Worm (Caenorhabditis elegans) whole organism, L4 larva: Measurements from ENCODE around the gene sqst-2.

Source experiments
- D1046.2 ChIP-seq: fragments of 200-800 bp; sonication (Bioruptor generic); IDR thresholded peaks from 2 replicates; pipeline ENCODE4 v1.3.6; 2022; ENCODE audit warnings: missing genetic modification characterization, missing compliant biosample characterization
- F26F4.8 ChIP-seq: fragments of 200-800 bp; sonication (Bioruptor generic); conservative IDR thresholded peaks from 2 replicates; pipeline ENCODE4 v1.3.6; 2022; ENCODE audit warnings: missing genetic modification characterization, missing compliant biosample characterization
- F37D6.2 ChIP-seq: sonication (generic microtip); optimal IDR thresholded peaks from 2 replicates; lab custom pipeline; 2016; ENCODE audit warnings: mild to moderate bottlenecking, missing genetic modification characterization, missing compliant biosample characterization
- T20F7.1 ChIP-seq: fragments of 200-800 bp; sonication (Bioruptor generic); optimal IDR thresholded peaks from 2 replicates; lab custom pipeline; 2018; ENCODE audit warnings: mild to moderate bottlenecking, missing genetic modification characterization, missing compliant biosample characterization
- T26A8.4 ChIP-seq: fragments of 200-800 bp; sonication (Bioruptor generic); IDR thresholded peaks from 2 replicates; pipeline ENCODE4 v1.3.6; 2022; ENCODE audit warnings: missing genetic modification characterization, missing compliant biosample characterization
- Y48G9A.11 ChIP-seq: fragments of 200-800 bp; sonication (Bioruptor generic); IDR thresholded peaks from 2 replicates; pipeline ENCODE4 v1.3.6; 2022; ENCODE audit warnings: missing genetic modification reagents, missing genetic modification characterization, missing compliant biosample characterization
- aha-1 ChIP-seq: fragments of 150-350 bp; peaks from one replicate; lab custom pipeline; 2014; ENCODE audit warnings: missing biosample characterization, missing genetic modification characterization
- aly-2 ChIP-seq: sonication (generic microtip); optimal IDR thresholded peaks from 2 replicates; lab custom pipeline; 2018; ENCODE audit warnings: missing biosample characterization, missing genetic modification characterization
- arid-1 ChIP-seq: fragments of 200-800 bp; sonication (Bioruptor generic); conservative IDR thresholded peaks from 2 replicates; pipeline ENCODE4 v1.3.6; 2022; ENCODE audit warnings: missing genetic modification reagents, missing genetic modification characterization, missing compliant biosample characterization
- ceh-32 ChIP-seq: sonication (generic microtip); optimal IDR thresholded peaks from 2 replicates; lab custom pipeline; 2016; ENCODE audit warnings: mild to moderate bottlenecking, missing genetic modification characterization, missing compliant biosample characterization; ENCODE audit not compliant: poor library complexity
- ceh-44 ChIP-seq: fragments of 200-800 bp; sonication (Bioruptor generic); IDR thresholded peaks from 2 replicates; pipeline ENCODE4 v1.3.6; 2022; ENCODE audit warnings: missing genetic modification reagents, missing genetic modification characterization, missing compliant biosample characterization
- ceh-62 ChIP-seq: sonication (generic microtip); optimal IDR thresholded peaks from 2 replicates; lab custom pipeline; 2017; ENCODE audit warnings: missing biosample characterization, missing genetic modification characterization
- ceh-82 ChIP-seq: sonication (generic microtip); optimal IDR thresholded peaks from 2 replicates; lab custom pipeline; 2017; ENCODE audit warnings: missing biosample characterization, missing genetic modification characterization
- daf-12 ChIP-seq: fragments of 150-350 bp; optimal IDR thresholded peaks from 2 replicates; lab custom pipeline; 2014; ENCODE audit warnings: missing biosample characterization, missing genetic modification reagents, missing genetic modification characterization
- daf-16 ChIP-seq, 3 experiments: sonication (generic microtip); optimal IDR thresholded peaks; 2 replicates each; lab custom pipeline; 2016 to 2017; ENCODE audit warnings: missing genetic modification characterization in 3 of 3, missing genetic modification reagents in 3 of 3, mild to moderate bottlenecking in 2 of 3, missing compliant biosample characterization in 2 of 3, missing biosample characterization in 1 of 3, moderate library complexity in 1 of 3
- daf-8 ChIP-seq: fragments of 200-800 bp; sonication (Bioruptor generic); IDR thresholded peaks from 2 replicates; pipeline ENCODE4 v1.3.6; 2022; ENCODE audit warnings: missing genetic modification characterization, missing compliant biosample characterization
- dmd-6 ChIP-seq: fragments of 200-800 bp; sonication (Bioruptor generic); IDR thresholded peaks from 2 replicates; pipeline ENCODE4 v1.3.6; 2022; ENCODE audit warnings: missing genetic modification reagents, missing genetic modification characterization, missing compliant biosample characterization
- duxl-1 ChIP-seq: sonication (generic microtip); optimal IDR thresholded peaks from 2 replicates; lab custom pipeline; 2016; ENCODE audit warnings: mild to moderate bottlenecking, missing genetic modification characterization, moderate library complexity, missing compliant biosample characterization; ENCODE audit not compliant: poor library complexity
- egl-43 ChIP-seq: fragments of 200-800 bp; sonication (Bioruptor generic); IDR thresholded peaks from 2 replicates; pipeline ENCODE4 v1.3.6; 2022; ENCODE audit warnings: missing genetic modification reagents, missing genetic modification characterization, missing compliant biosample characterization
- fos-1 ChIP-seq: fragments of 150-350 bp; optimal IDR thresholded peaks from 2 replicates; lab custom pipeline; 2014; ENCODE audit warnings: missing biosample characterization, missing genetic modification characterization
- hlh-11 ChIP-seq: fragments of 200-800 bp; sonication (Bioruptor generic); optimal IDR thresholded peaks from 2 replicates; lab custom pipeline; 2018; ENCODE audit warnings: mild to moderate bottlenecking, missing genetic modification characterization, missing compliant biosample characterization
- hlh-30 ChIP-seq: sonication (generic microtip); optimal IDR thresholded peaks from 2 replicates; lab custom pipeline; 2017; ENCODE audit warnings: antibody characterized with exemption, mild to moderate bottlenecking, missing genetic modification characterization, missing compliant biosample characterization; ENCODE audit not compliant: insufficient read depth
- jun-1 ChIP-seq: fragments of 150-350 bp; optimal IDR thresholded peaks from 2 replicates; lab custom pipeline; 2014; ENCODE audit warnings: missing biosample characterization, missing genetic modification reagents, missing genetic modification characterization
- lim-7 ChIP-seq: fragments of 200-800 bp; sonication (Bioruptor generic); IDR thresholded peaks from 2 replicates; pipeline ENCODE4 v1.3.6; 2022; ENCODE audit warnings: missing genetic modification characterization, missing compliant biosample characterization
- lin-1 ChIP-seq: fragments of 200-800 bp; sonication (Bioruptor generic); IDR thresholded peaks from 2 replicates; pipeline ENCODE4 v1.3.6; 2022; ENCODE audit warnings: missing genetic modification reagents, missing genetic modification characterization, missing compliant biosample characterization
- lin-15B ChIP-seq: fragments of 150-350 bp; sonication (generic microtip); optimal IDR thresholded peaks from 3 replicates; lab custom pipeline; 2014; ENCODE audit warnings: missing biosample characterization, missing genetic modification characterization
- lin-29 ChIP-seq: fragments of 200-800 bp; sonication (Bioruptor generic); IDR thresholded peaks from 2 replicates; pipeline ENCODE4 v1.3.6; 2022; ENCODE audit warnings: missing genetic modification reagents, missing genetic modification characterization, missing compliant biosample characterization
- madf-5 ChIP-seq, 2 experiments: fragments of 200-800 bp; sonication (Bioruptor generic); IDR thresholded peaks; 2 replicates each; pipeline ENCODE4 v1.3.6; 2022; ENCODE audit warnings: missing compliant biosample characterization in 2 of 2, missing genetic modification characterization in 2 of 2
- madf-9 ChIP-seq: fragments of 200-800 bp; sonication (Bioruptor generic); conservative IDR thresholded peaks from 2 replicates; pipeline ENCODE4 v1.3.6; 2022; ENCODE audit warnings: missing genetic modification reagents, missing genetic modification characterization, missing compliant biosample characterization
- mdl-1 ChIP-seq, 2 experiments: fragments of 150-350 bp in 1 of 2; sonication (generic microtip) in 1 of 2; optimal IDR thresholded peaks; 2 replicates each; lab custom pipeline; 2014 to 2017; ENCODE audit warnings: missing biosample characterization in 2 of 2, missing genetic modification characterization in 2 of 2
- mdt-29 ChIP-seq: fragments of 200-800 bp; sonication (Bioruptor generic); IDR thresholded peaks from 2 replicates; pipeline ENCODE4 v1.3.6; 2022; ENCODE audit warnings: missing genetic modification reagents, missing genetic modification characterization, missing compliant biosample characterization
- mes-2 ChIP-seq: sonication (generic microtip); optimal IDR thresholded peaks from 2 replicates; lab custom pipeline; 2016; ENCODE audit warnings: missing genotype, mild to moderate bottlenecking, missing genetic modification characterization, missing compliant biosample characterization; ENCODE audit not compliant: poor library complexity, severe bottlenecking
- nhr-102 ChIP-seq: sonication (generic microtip); optimal IDR thresholded peaks from 2 replicates; lab custom pipeline; 2016; ENCODE audit warnings: mild to moderate bottlenecking, missing genetic modification characterization, moderate library complexity, missing compliant biosample characterization
- nhr-28 ChIP-seq: fragments of 150-350 bp; optimal IDR thresholded peaks from 2 replicates; lab custom pipeline; 2014; ENCODE audit warnings: missing biosample characterization, missing genetic modification characterization
- nhr-42 ChIP-seq: fragments of 200-800 bp; sonication (Bioruptor generic); IDR thresholded peaks from 2 replicates; pipeline ENCODE4 v1.3.6; 2022; ENCODE audit warnings: missing genetic modification characterization, missing compliant biosample characterization
- nhr-48 ChIP-seq: sonication (generic microtip); optimal IDR thresholded peaks from 2 replicates; lab custom pipeline; 2016; ENCODE audit warnings: mild to moderate bottlenecking, missing genetic modification characterization, missing compliant biosample characterization
- nhr-6 ChIP-seq: fragments of 150-350 bp; optimal IDR thresholded peaks from 2 replicates; lab custom pipeline; 2014; ENCODE audit warnings: missing biosample characterization, missing genetic modification characterization
- nhr-76 ChIP-seq: fragments of 150-350 bp; optimal IDR thresholded peaks from 2 replicates; lab custom pipeline; 2014; ENCODE audit warnings: missing biosample characterization, missing genetic modification characterization
- nhr-77 ChIP-seq: fragments of 150-350 bp; optimal IDR thresholded peaks from 2 replicates; lab custom pipeline; 2014; ENCODE audit warnings: missing biosample characterization, missing genetic modification characterization
- php-3 ChIP-seq: fragments of 200-800 bp; sonication (Bioruptor generic); IDR thresholded peaks from 2 replicates; pipeline ENCODE4 v1.3.6; 2022; ENCODE audit warnings: missing genetic modification reagents, missing genetic modification characterization, missing compliant biosample characterization
- pqm-1 ChIP-seq: sonication (generic microtip); optimal IDR thresholded peaks from 2 replicates; lab custom pipeline; 2017; ENCODE audit warnings: missing biosample characterization, missing genetic modification characterization
- rbr-2 ChIP-seq: sonication (generic microtip); optimal IDR thresholded peaks from 2 replicates; lab custom pipeline; 2016; ENCODE audit warnings: missing genotype, missing genetic modification characterization, missing compliant biosample characterization
- saeg-2 ChIP-seq: fragments of 200-800 bp; sonication (Bioruptor generic); IDR thresholded peaks from 2 replicates; pipeline ENCODE4 v1.3.6; 2022; ENCODE audit warnings: missing genetic modification reagents, missing genetic modification characterization, missing compliant biosample characterization
- set-16 ChIP-seq: fragments of 200-800 bp; sonication (Bioruptor generic); IDR thresholded peaks from 2 replicates; pipeline ENCODE4 v1.3.6; 2022; ENCODE audit warnings: missing genetic modification reagents, missing genetic modification characterization, missing compliant biosample characterization
- skn-1 ChIP-seq: fragments of 150-350 bp; optimal IDR thresholded peaks from 2 replicates; lab custom pipeline; 2014; ENCODE audit warnings: missing biosample characterization, missing genetic modification characterization
- spr-1 ChIP-seq: sonication (generic microtip); optimal IDR thresholded peaks from 2 replicates; lab custom pipeline; 2016; ENCODE audit warnings: mild to moderate bottlenecking, missing genetic modification characterization, missing compliant biosample characterization
- tag-97 ChIP-seq: fragments of 200-800 bp; sonication (Bioruptor generic); IDR thresholded peaks from 2 replicates; pipeline ENCODE4 v1.3.6; 2022; ENCODE audit warnings: missing genetic modification characterization, missing compliant biosample characterization
- unc-62 ChIP-seq, 3 experiments: fragments of 150-350 bp in 1 of 3; sonication (generic microtip); optimal IDR thresholded peaks in 2 of 3; peaks in 1 of 3; 1 replicate in 1 of 3; 2 replicates in 2 of 3; lab custom pipeline; 2014 to 2017; ENCODE audit warnings: missing biosample characterization in 3 of 3, missing genetic modification characterization in 3 of 3, missing genetic modification reagents in 3 of 3, missing genotype in 1 of 3
- vab-7 ChIP-seq: fragments of 200-800 bp; sonication (Bioruptor generic); IDR thresholded peaks from 2 replicates; pipeline ENCODE4 v1.3.6; 2022; ENCODE audit warnings: missing genetic modification reagents, missing genetic modification characterization, missing compliant biosample characterization
- zag-1 ChIP-seq: fragments of 150-350 bp; optimal IDR thresholded peaks from 2 replicates; lab custom pipeline; 2014; ENCODE audit warnings: missing biosample characterization, missing genetic modification characterization

Gene sqst-2

DNA sequence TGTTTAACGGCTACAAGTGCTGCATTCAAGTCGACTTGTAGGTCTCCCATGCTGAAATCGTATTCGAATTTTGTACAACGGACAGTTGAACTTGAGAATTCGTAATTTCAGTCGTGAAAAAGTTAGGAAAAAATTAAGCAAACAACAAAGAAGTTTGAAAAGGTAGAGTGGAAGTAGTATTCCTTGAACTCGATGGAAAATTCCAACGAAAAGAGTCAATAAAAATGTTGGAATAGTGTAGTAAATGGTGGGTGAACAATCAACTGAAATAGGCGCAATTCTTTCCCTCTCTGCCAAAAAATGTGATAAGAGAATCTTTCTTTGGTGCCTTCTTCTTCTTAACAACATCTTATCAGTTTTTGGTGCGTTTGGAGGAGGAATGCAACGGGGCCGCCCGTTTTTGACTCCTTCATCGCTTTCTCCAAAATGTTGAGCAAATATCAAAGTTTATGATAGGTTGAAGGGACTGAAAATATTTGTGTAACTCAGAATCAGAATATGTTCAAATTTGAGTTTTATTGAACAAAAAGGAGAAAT lies 2.1 kb downstream of the sqst-2 start, which contains the start of gene ifo-1:
ifo-1 (minus strand) TSS at position 51 of the 537 bp plus-strand sequence.
- TF ChIP-seq daf-12 (tag; lab: Kevin White, UChicago) = no peak
- TF ChIP-seq mdt-29 (GFP tag; lab: Robert Waterston, UW) = no peak
- peak; percentile 31 for TF ChIP-seq nhr-77
- no peak for TF ChIP-seq ceh-62 (tag; lab: Kevin White, UChicago)
- no peak for TF ChIP-seq nhr-76 (tag; lab: Kevin White, UChicago)
- no peak for TF ChIP-seq daf-16 (GFP tag; optimal IDR thresholded peaks at IDR 0.05; lab: Kevin White, UChicago)
- peak; percentile 55 for TF ChIP-seq daf-16 (tag; optimal IDR thresholded peaks at IDR 0.05; lab: Kevin White, UChicago)
- no peak for TF ChIP-seq madf-5 (GFP tag; IDR thresholded peaks at IDR 0.05; lab: Robert Waterston, UW)
- no peak for TF ChIP-seq lin-15B (tag; lab: Kevin White, UChicago)
- no peak for TF ChIP-seq jun-1 (tag; lab: Kevin White, UChicago)
- TF ChIP-seq skn-1 = no peak
- no peak for TF ChIP-seq tag-97 (GFP tag; lab: Robert Waterston, UW)
- TF ChIP-seq daf-8 (GFP tag; lab: Robert Waterston, UW) = no peak
- no peak for TF ChIP-seq zag-1 (tag; lab: Kevin White, UChicago)
- TF ChIP-seq mdl-1 (tag; optimal IDR thresholded peaks at IDR 0.05; lab: Kevin White, UChicago) = no peak
- TF ChIP-seq duxl-1 (tag; lab: Kevin White, UChicago) = no peak
- no peak for TF ChIP-seq nhr-48
- no peak for TF ChIP-seq nhr-42
- no peak for TF ChIP-seq fos-1
- TF ChIP-seq rbr-2 (tag; lab: Kevin White, UChicago) = no peak
- no peak for TF ChIP-seq F26F4.8 (GFP tag; lab: Robert Waterston, UW)
- TF ChIP-seq mes-2 (tag; lab: Kevin White, UChicago) = no peak
- no peak for TF ChIP-seq D1046.2 (GFP tag; lab: Robert Waterston, UW)
- no peak for TF ChIP-seq spr-1
- TF ChIP-seq lin-29 (GFP tag; lab: Robert Waterston, UW) = no peak
- no peak for TF ChIP-seq egl-43 (GFP tag; lab: Robert Waterston, UW)
- TF ChIP-seq arid-1 (GFP tag; lab: Robert Waterston, UW) = no peak
- TF ChIP-seq saeg-2 (GFP tag; lab: Robert Waterston, UW) = no peak
- TF ChIP-seq php-3 (GFP tag; lab: Robert Waterston, UW) = no peak
- TF ChIP-seq nhr-28 (tag; lab: Kevin White, UChicago) = peak; percentile 81
- no peak for TF ChIP-seq ceh-32
- no peak for TF ChIP-seq set-16 (GFP tag; lab: Robert Waterston, UW)
- no peak for TF ChIP-seq Y48G9A.11 (GFP tag; lab: Robert Waterston, UW)
- peak; percentile 79 for TF ChIP-seq dmd-6 (GFP tag; lab: Robert Waterston, UW)
- peak; percentile 99 for TF ChIP-seq pqm-1
- peak; percentile 11; the same call in 1 of the 2 replicates for TF ChIP-seq lin-1 (GFP tag; lab: Robert Waterston, UW)
- TF ChIP-seq T20F7.1 (GFP tag; lab: Kevin White, UChicago) = no peak
- TF ChIP-seq nhr-6 = peak; percentile 35
- peak; percentile 67 for TF ChIP-seq hlh-11
- TF ChIP-seq madf-9 (GFP tag; lab: Robert Waterston, UW) = no peak

DNA sequence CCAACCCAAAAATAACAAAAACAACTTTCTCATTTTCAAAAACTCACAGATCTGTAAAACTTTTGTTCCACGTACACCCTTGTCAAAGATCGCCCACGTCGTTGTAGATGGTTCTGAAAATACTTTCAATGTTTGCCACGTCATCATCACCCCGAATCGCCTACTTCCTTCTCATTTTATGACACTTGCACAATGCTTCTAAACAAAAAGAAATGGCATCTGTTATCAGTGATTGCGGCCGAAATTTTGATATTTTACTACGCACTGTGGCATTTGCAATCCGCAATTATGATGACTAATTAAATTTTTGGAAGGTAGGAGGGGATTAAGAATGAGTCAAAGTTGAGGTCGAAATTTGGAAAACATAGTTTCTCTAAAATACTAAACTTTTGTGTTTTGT lies 3.1 kb downstream of the sqst-2 start:
- TF ChIP-seq vab-7 (GFP tag; lab: Robert Waterston, UW) (no peak), daf-12 (tag; lab: Kevin White, UChicago) (no peak), hlh-30 (tag; lab: Kevin White, UChicago) (no peak), aha-1 (tag; lab: Kevin White, UChicago) (peak; percentile 62), mdt-29 (GFP tag; lab: Robert Waterston, UW) (no peak), lim-7 (GFP tag; lab: Robert Waterston, UW) (no peak), hlh-11 (peak; percentile 31), daf-16 (GFP tag; optimal IDR thresholded peaks at IDR 0.05; lab: Kevin White, UChicago) (no peak), daf-16 (tag; optimal IDR thresholded peaks at IDR 0.05; lab: Kevin White, UChicago) (peak; percentile 50), ceh-44 (GFP tag; lab: Robert Waterston, UW) (no peak), madf-5 (GFP tag; IDR thresholded peaks at IDR 0.05; lab: Robert Waterston, UW) (no peak), nhr-102 (tag; lab: Kevin White, UChicago) (no peak), unc-62 (GFP tag; optimal IDR thresholded peaks at IDR 0.05 in 1 of 2; lab: Kevin White, UChicago) (peak in 1 of 2 experiments; percentile 74), unc-62 (tag; optimal IDR thresholded peaks at IDR 0.05; lab: Kevin White, UChicago) (no peak), T26A8.4 (GFP tag; lab: Robert Waterston, UW) (no peak), ceh-82 (tag; lab: Kevin White, UChicago) (no peak), T20F7.1 (GFP tag; lab: Kevin White, UChicago) (no peak), F37D6.2 (tag; lab: Kevin White, UChicago) (no peak), dmd-6 (GFP tag; lab: Robert Waterston, UW) (peak; percentile 56), aly-2 (no peak), ceh-32 (no peak), arid-1 (GFP tag; lab: Robert Waterston, UW) (no peak)
